Fruit fly (Drosophila melanogaster) whole organism, embryonic: ENCODE results near the gene CG32985.

Source experiments
- Atf-2 ChIP-seq: fragments of 200-800 bp; sonication (Bioruptor generic); optimal IDR thresholded peaks from 2 replicates; lab custom pipeline; 2016; ENCODE audit warnings: missing biosample characterization, missing genetic modification characterization
- Awh ChIP-seq: fragments of 200-800 bp; sonication (Bioruptor generic); IDR thresholded peaks from 2 replicates; pipeline ENCODE4, ENCODE4 v1.3.6; 2022; ENCODE audit warnings: missing biosample characterization, missing genetic modification characterization
- CG10274 ChIP-seq: fragments of 200-800 bp; sonication (Bioruptor generic); optimal IDR thresholded peaks from 3 replicates; lab custom pipeline; 2017; ENCODE audit warnings: missing biosample characterization, mild to moderate bottlenecking, missing genetic modification characterization
- CG11247 ChIP-seq: fragments of 200-800 bp; sonication (Bioruptor generic); IDR thresholded peaks from 2 replicates; pipeline ENCODE4 v1.3.6; 2022; ENCODE audit warnings: missing biosample characterization, missing genetic modification characterization
- CG11398 ChIP-seq: fragments of 200-800 bp; sonication (Bioruptor generic); optimal IDR thresholded peaks from 2 replicates; lab custom pipeline; 2016; ENCODE audit warnings: missing biosample characterization, missing genetic modification characterization
- CG13296 ChIP-seq: fragments of 200-800 bp; sonication (Bioruptor generic); optimal IDR thresholded peaks from 3 replicates; lab custom pipeline; 2018; ENCODE audit warnings: missing biosample characterization, mild to moderate bottlenecking, missing genetic modification characterization
- CG13894 ChIP-seq: fragments of 200-800 bp; sonication (Bioruptor generic); optimal IDR thresholded peaks from 3 replicates; lab custom pipeline; 2018; ENCODE audit warnings: missing biosample characterization, mild to moderate bottlenecking, missing genetic modification characterization, moderate library complexity
- CG14014 ChIP-seq: fragments of 200-800 bp; sonication (Bioruptor generic); IDR thresholded peaks from 2 replicates; pipeline ENCODE4 v1.3.6; 2022; ENCODE audit warnings: missing biosample characterization, missing genetic modification characterization
- CG15269 ChIP-seq: fragments of 200-800 bp; sonication (Bioruptor generic); optimal IDR thresholded peaks from 2 replicates; lab custom pipeline; 2018; ENCODE audit warnings: missing biosample characterization, mild to moderate bottlenecking, missing genetic modification characterization, moderate library complexity
- CG17568 ChIP-seq: fragments of 200-800 bp; sonication (Bioruptor generic); optimal IDR thresholded peaks from 2 replicates; lab custom pipeline; 2018; ENCODE audit warnings: missing biosample characterization, mild to moderate bottlenecking, missing genetic modification characterization, moderate library complexity
- CG17912 ChIP-seq: fragments of 200-800 bp; sonication (Bioruptor generic); optimal IDR thresholded peaks from 2 replicates; lab custom pipeline; 2018; ENCODE audit warnings: missing biosample characterization, mild to moderate bottlenecking, missing genetic modification characterization
- CG1792 ChIP-seq: fragments of 200-800 bp; sonication (Bioruptor generic); optimal IDR thresholded peaks from 2 replicates; lab custom pipeline; 2016; ENCODE audit warnings: missing biosample characterization, missing genetic modification characterization
- CG2678 ChIP-seq: fragments of 200-800 bp; sonication (Bioruptor generic); optimal IDR thresholded peaks from 3 replicates; lab custom pipeline; 2019; ENCODE audit warnings: missing biosample characterization, mild to moderate bottlenecking, missing genetic modification characterization, moderate library complexity
- CG2712 ChIP-seq: fragments of 200-800 bp; optimal IDR thresholded peaks from 3 replicates; lab custom pipeline; 2019; ENCODE audit warnings: missing biosample characterization, mild to moderate bottlenecking, missing genetic modification characterization, moderate library complexity
- CG31441 ChIP-seq: fragments of 200-800 bp; sonication (Bioruptor generic); IDR thresholded peaks from 2 replicates; pipeline ENCODE4 v1.3.6; 2022; ENCODE audit warnings: missing biosample characterization, missing genetic modification characterization
- CG32767 ChIP-seq: fragments of 200-800 bp; sonication (Bioruptor generic); IDR thresholded peaks from 2 replicates; pipeline ENCODE4 v1.3.6; 2022; ENCODE audit warnings: missing biosample characterization, missing genetic modification characterization
- CG32772 ChIP-seq: fragments of 200-800 bp; sonication (Bioruptor generic); IDR thresholded peaks from 2 replicates; pipeline ENCODE4 v1.3.6; 2022; ENCODE audit warnings: missing biosample characterization, missing genetic modification characterization
- CG34376 ChIP-seq: fragments of 200-800 bp; sonication (Bioruptor generic); optimal IDR thresholded peaks from 2 replicates; lab custom pipeline; 2018; ENCODE audit warnings: missing biosample characterization, mild to moderate bottlenecking, missing genetic modification characterization
- CG9215 ChIP-seq: fragments of 200-800 bp; sonication (Bioruptor generic); IDR thresholded peaks from 2 replicates; pipeline ENCODE4 v1.3.6; 2022; ENCODE audit warnings: missing biosample characterization, missing genetic modification characterization
- CTCF ChIP-seq: fragments of 200-800 bp; sonication (Bioruptor generic); optimal IDR thresholded peaks from 2 replicates; lab custom pipeline; 2017; ENCODE audit warnings: missing biosample characterization, mild to moderate bottlenecking, missing genetic modification characterization, moderate library complexity
- CkIIα-i1 ChIP-seq: fragments of 200-800 bp; sonication (Bioruptor generic); IDR thresholded peaks from 2 replicates; pipeline ENCODE4 v1.3.6; 2022; ENCODE audit warnings: missing biosample characterization, missing genetic modification characterization
- CrebB ChIP-seq: fragments of 200-800 bp; sonication (Bioruptor generic); optimal IDR thresholded peaks from 3 replicates; lab custom pipeline; 2018; ENCODE audit warnings: missing biosample characterization, mild to moderate bottlenecking, missing genetic modification characterization
- Dad ChIP-seq: fragments of 200-800 bp; sonication (Bioruptor generic); optimal IDR thresholded peaks from 3 replicates; lab custom pipeline; 2016; ENCODE audit warnings: missing biosample characterization, missing genetic modification characterization
- Dfd ChIP-seq, 2 experiments: fragments of >200 bp; optimal IDR thresholded peaks; 2 replicates each; lab custom pipeline; 2017; ENCODE audit warnings: missing biosample characterization in 2 of 2, missing genetic modification characterization in 2 of 2
- E2f1 ChIP-seq: fragments of 200-800 bp; sonication (Bioruptor generic); IDR thresholded peaks from 2 replicates; pipeline ENCODE4 v1.3.6; 2022; ENCODE audit warnings: missing biosample characterization, missing genetic modification characterization
- E2f2 ChIP-seq: fragments of 200-800 bp; sonication (Bioruptor generic); IDR thresholded peaks from 2 replicates; pipeline ENCODE4 v1.3.6; 2022; ENCODE audit warnings: missing biosample characterization, missing genetic modification characterization
- Hr3 ChIP-seq: fragments of 200-800 bp; sonication (Bioruptor generic); optimal IDR thresholded peaks from 3 replicates; lab custom pipeline; 2016; ENCODE audit warnings: missing biosample characterization, missing genetic modification characterization
- PHDP ChIP-seq: fragments of 200-800 bp; sonication (Bioruptor generic); optimal IDR thresholded peaks from 3 replicates; lab custom pipeline; 2018; ENCODE audit warnings: missing biosample characterization, mild to moderate bottlenecking, missing genetic modification characterization, moderate library complexity
- Pdp1 ChIP-seq, 2 experiments: fragments of 200-800 bp; sonication (Bioruptor generic); optimal IDR thresholded peaks; 3 replicates each; lab custom pipeline; 2016; ENCODE audit warnings: missing biosample characterization in 2 of 2, missing genetic modification characterization in 2 of 2, mild to moderate bottlenecking in 1 of 2, moderate library complexity in 1 of 2
- Side ChIP-seq: fragments of 200-800 bp; sonication (Bioruptor generic); optimal IDR thresholded peaks from 2 replicates; lab custom pipeline; 2016; ENCODE audit warnings: missing biosample characterization, missing genetic modification characterization
- Stat92E ChIP-seq, 3 experiments: fragments of >200 bp in 2 of 3; fragments of 200-800 bp in 1 of 3; sonication (Bioruptor generic) in 1 of 3; optimal IDR thresholded peaks; 2 replicates each; lab custom pipeline; 2017 to 2019; ENCODE audit warnings: missing biosample characterization in 3 of 3, missing genetic modification characterization in 3 of 3, mild to moderate bottlenecking in 1 of 3, moderate library complexity in 1 of 3
- aop ChIP-seq: fragments of 200-800 bp; sonication (Bioruptor generic); IDR thresholded peaks from 2 replicates; pipeline ENCODE4 v1.3.6; 2022; ENCODE audit warnings: missing biosample characterization, missing genetic modification characterization
- ara ChIP-seq: fragments of 200-800 bp; sonication (Bioruptor generic); IDR thresholded peaks from 2 replicates; pipeline ENCODE4 v1.3.6; 2022; ENCODE audit warnings: missing biosample characterization, missing genetic modification characterization
- ato ChIP-seq: fragments of 200-800 bp; sonication (Bioruptor generic); IDR thresholded peaks from 2 replicates; pipeline ENCODE4 v1.3.6; 2022; ENCODE audit warnings: missing biosample characterization, missing genetic modification characterization; ENCODE audit not compliant: partially characterized antibody
- bigmax ChIP-seq: fragments of 200-800 bp; sonication (Bioruptor generic); optimal IDR thresholded peaks from 2 replicates; lab custom pipeline; 2018; ENCODE audit warnings: missing biosample characterization, mild to moderate bottlenecking, missing genetic modification characterization
- cato ChIP-seq: fragments of 200-800 bp; sonication (Bioruptor generic); optimal IDR thresholded peaks from 2 replicates; lab custom pipeline; 2016; ENCODE audit warnings: missing biosample characterization, missing genetic modification characterization, borderline replicate concordance
- croc ChIP-seq: fragments of 200-800 bp; sonication (Bioruptor generic); conservative IDR thresholded peaks from 3 replicates; pipeline ENCODE4 v1.3.6; 2022; ENCODE audit warnings: missing biosample characterization, missing genetic modification characterization
- exex ChIP-seq: fragments of 200-800 bp; sonication (Bioruptor generic); optimal IDR thresholded peaks from 4 replicates; lab custom pipeline; 2018; ENCODE audit warnings: missing biosample characterization, mild to moderate bottlenecking, missing genetic modification characterization, moderate library complexity
- fd102C ChIP-seq: fragments of 200-800 bp; sonication (Bioruptor generic); optimal IDR thresholded peaks from 2 replicates; lab custom pipeline; 2018; ENCODE audit warnings: missing biosample characterization, mild to moderate bottlenecking, missing genetic modification characterization, moderate library complexity
- gcm ChIP-seq: fragments of 200-800 bp; sonication (Bioruptor generic); optimal IDR thresholded peaks from 2 replicates; lab custom pipeline; 2019; ENCODE audit warnings: missing biosample characterization, mild to moderate bottlenecking, missing genetic modification characterization, moderate library complexity
- gsb ChIP-seq: fragments of 200-800 bp; sonication (Bioruptor generic); IDR thresholded peaks from 2 replicates; pipeline ENCODE4 v1.3.6; 2022; ENCODE audit warnings: missing biosample characterization, missing genetic modification characterization
- gsb-n ChIP-seq: fragments of 200-800 bp; sonication (Bioruptor generic); optimal IDR thresholded peaks from 3 replicates; lab custom pipeline; 2018; ENCODE audit warnings: missing biosample characterization, mild to moderate bottlenecking, missing genetic modification characterization
- ken ChIP-seq: fragments of 200-800 bp; sonication (Bioruptor generic); IDR thresholded peaks from 3 replicates; pipeline ENCODE4 v1.3.6; 2022; ENCODE audit warnings: missing biosample characterization, missing genetic modification characterization
- pho ChIP-seq: fragments of 200-800 bp; sonication (Bioruptor generic); optimal IDR thresholded peaks from 2 replicates; lab custom pipeline; 2016; ENCODE audit warnings: missing biosample characterization, missing genetic modification characterization
- pnt ChIP-seq: fragments of 200-800 bp; sonication (Bioruptor generic); optimal IDR thresholded peaks from 3 replicates; lab custom pipeline; 2016; ENCODE audit warnings: missing biosample characterization, missing genetic modification characterization
- ranshi ChIP-seq: fragments of 200-800 bp; sonication (Bioruptor generic); IDR thresholded peaks from 2 replicates; pipeline ENCODE4 v1.3.6; 2022; ENCODE audit warnings: missing biosample characterization, missing genetic modification characterization
- sd ChIP-seq: fragments of 200-800 bp; sonication (Bioruptor generic); optimal IDR thresholded peaks from 3 replicates; lab custom pipeline; 2018; ENCODE audit warnings: missing biosample characterization, mild to moderate bottlenecking, missing genetic modification characterization, moderate library complexity
- sug ChIP-seq: fragments of 200-800 bp; optimal IDR thresholded peaks from 2 replicates; lab custom pipeline; 2019; ENCODE audit warnings: missing biosample characterization, mild to moderate bottlenecking, missing genetic modification characterization, moderate library complexity
- tx ChIP-seq: fragments of 200-800 bp; sonication (Bioruptor generic); optimal IDR thresholded peaks from 2 replicates; lab custom pipeline; 2016; ENCODE audit warnings: missing biosample characterization, missing genetic modification characterization
- z ChIP-seq: fragments of 200-800 bp; sonication (Bioruptor generic); IDR thresholded peaks from 3 replicates; pipeline ENCODE4 v1.3.6; 2022; ENCODE audit warnings: missing biosample characterization, missing genetic modification characterization

The CG32985 gene

DNA sequence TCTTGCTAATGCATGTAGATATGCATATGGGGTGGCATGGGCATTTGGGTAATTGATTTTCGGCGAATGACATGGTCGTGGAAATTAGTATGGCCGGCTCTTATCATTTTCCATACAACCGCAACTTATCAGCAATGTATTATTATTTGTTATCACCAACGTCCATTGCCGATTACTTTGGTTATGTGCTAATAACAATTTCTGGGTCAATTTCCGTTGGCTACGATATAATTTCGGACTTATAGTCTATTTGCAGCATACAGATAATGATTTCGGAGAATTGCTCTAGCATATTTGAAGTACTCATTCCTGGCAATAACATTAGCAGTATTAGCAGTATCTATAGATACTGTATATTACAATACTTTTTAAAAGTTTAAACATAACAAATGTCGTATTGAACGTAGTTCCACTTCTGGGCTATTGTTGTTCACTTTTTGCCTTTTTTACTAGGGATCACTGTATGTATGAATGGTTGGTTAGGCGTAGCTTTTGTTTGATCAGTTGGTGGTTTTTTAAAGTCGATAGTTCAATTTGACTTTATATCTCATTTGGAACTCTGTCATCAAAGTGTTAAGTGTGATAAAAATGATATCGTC, 15.5 kb upstream of the CG32985 start, which contains the start of gene CG46397 (continued):
- TF ChIP-seq sd (tag; lab: Kevin White, UChicago) (peak; percentile 21), PHDP (no peak), exex (tag; lab: Kevin White, UChicago) (peak; percentile 94), CG11398 (GFP tag; lab: Kevin White, UChicago) (no peak), Pdp1 (GFP tag; optimal IDR thresholded peaks at IDR 0.05; lab: Kevin White, UChicago) (peak in 1 of 2 experiments; percentile 8), E2f2 (GFP tag; lab: Robert Waterston, UW) (no peak), CkIIα-i1 (GFP tag; lab: Robert Waterston, UW) (no peak), CG17568 (GFP tag; lab: Kevin White, UChicago) (no peak), CTCF (GFP tag; lab: Kevin White, UChicago) (no peak)

DNA sequence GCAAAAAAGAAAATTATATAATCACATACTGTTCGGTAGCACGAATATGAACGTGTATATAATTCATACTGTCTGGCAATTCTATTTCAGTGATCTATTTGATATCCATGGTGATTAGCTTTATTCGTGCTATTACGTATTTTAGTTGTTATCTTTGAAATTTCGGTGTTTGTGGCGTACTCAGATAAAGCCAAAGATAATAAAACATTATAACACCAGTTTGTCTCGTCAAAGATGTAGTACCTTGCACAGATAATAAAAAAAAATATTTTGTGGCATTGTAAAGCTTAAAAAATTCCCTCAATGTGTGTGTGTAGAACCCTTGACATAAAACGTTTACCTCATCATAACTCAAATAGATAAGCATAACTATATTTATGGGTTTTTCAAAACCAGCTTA, 14.3 kb upstream of the CG32985 start:
- peak; percentile 16 for TF ChIP-seq sug
- no peak for TF ChIP-seq Stat92E (GFP tag; optimal IDR thresholded peaks at IDR 0.05; lab: Kevin White, UChicago)
- no peak for TF ChIP-seq pho (GFP tag; lab: Kevin White, UChicago)
- TF ChIP-seq CG2678, result peak; percentile 47
- TF ChIP-seq CG2712 (tag; lab: Kevin White, UChicago), result no peak
- TF ChIP-seq E2f1 (GFP tag; lab: Robert Waterston, UW), result no peak
- no peak for TF ChIP-seq Awh
- no peak for TF ChIP-seq fd102C (GFP tag; lab: Kevin White, UChicago)
- TF ChIP-seq CG14014 (GFP tag; lab: Robert Waterston, UW), result no peak
- no peak for TF ChIP-seq ken (GFP tag; lab: Robert Waterston, UW)
- TF ChIP-seq aop (GFP tag; lab: Robert Waterston, UW), result no peak
- no peak for TF ChIP-seq CrebB (tag; lab: Kevin White, UChicago)
- no peak for TF ChIP-seq CG32772 (GFP tag; lab: Robert Waterston, UW)
- peak; percentile 0 for TF ChIP-seq CG34376
- no peak for TF ChIP-seq Dad (GFP tag; lab: Kevin White, UChicago)
- no peak for TF ChIP-seq Hr3 (GFP tag; lab: Kevin White, UChicago)
- TF ChIP-seq CG13894 (tag; lab: Kevin White, UChicago), result peak; percentile 58
- TF ChIP-seq CG13296, result peak; percentile 54
- no peak for TF ChIP-seq cato (GFP tag; lab: Kevin White, UChicago)
- no peak for TF ChIP-seq CG11247 (GFP tag; lab: Robert Waterston, UW)
- TF ChIP-seq CG10274, result no peak
- peak; percentile 5 for TF ChIP-seq CG15269 (tag; lab: Kevin White, UChicago)
- no peak for TF ChIP-seq gsb (GFP tag; lab: Robert Waterston, UW)
- no peak for TF ChIP-seq tx
- no peak for TF ChIP-seq ato
- no peak for TF ChIP-seq Dfd (GFP tag; optimal IDR thresholded peaks at IDR 0.05; lab: Kevin White, UChicago)
- TF ChIP-seq pnt (GFP tag; lab: Kevin White, UChicago), result no peak
- TF ChIP-seq CG31441 (GFP tag; lab: Robert Waterston, UW), result no peak
- TF ChIP-seq gsb-n (tag; lab: Kevin White, UChicago), result no peak
- TF ChIP-seq ara (GFP tag; lab: Robert Waterston, UW), result no peak
- TF ChIP-seq exex (tag; lab: Kevin White, UChicago), result peak; percentile 50
- peak; percentile 3 for TF ChIP-seq PHDP
- TF ChIP-seq Atf-2 (GFP tag; lab: Kevin White, UChicago), result no peak
- TF ChIP-seq ranshi (GFP tag; lab: Robert Waterston, UW), result no peak
- no peak for TF ChIP-seq Side
- no peak for TF ChIP-seq CG1792 (GFP tag; lab: Kevin White, UChicago)
- no peak for TF ChIP-seq CG17912 (GFP tag; lab: Kevin White, UChicago)
- TF ChIP-seq z (GFP tag; lab: Robert Waterston, UW), result no peak
- no peak for TF ChIP-seq croc (GFP tag; lab: Robert Waterston, UW)
- peak; percentile 29 for TF ChIP-seq sd (tag; lab: Kevin White, UChicago)
- TF ChIP-seq bigmax, result no peak
- TF ChIP-seq CG32767 (GFP tag; lab: Robert Waterston, UW), result no peak
- TF ChIP-seq gcm (GFP tag; lab: Kevin White, UChicago), result no peak
- TF ChIP-seq CG9215 (GFP tag; lab: Robert Waterston, UW), result no peak
